Worm (Caenorhabditis elegans) whole organism, young adult: Measurements from ENCODE around the gene Y69H2.3.

Source experiments
- B0019.2 ChIP-seq: fragments of 200-800 bp; sonication (Bioruptor generic); conservative IDR thresholded peaks from 2 replicates; pipeline ENCODE4 v1.3.6; 2022; ENCODE audit warnings: missing genetic modification reagents, missing genetic modification characterization, missing compliant biosample characterization
- F10E7.11 ChIP-seq: sonication (generic microtip); optimal IDR thresholded peaks from 2 replicates; lab custom pipeline; 2017; ENCODE audit warnings: mild to moderate bottlenecking, missing genetic modification characterization, moderate library complexity, missing compliant biosample characterization
- F23B12.7 ChIP-seq: sonication (generic microtip); optimal IDR thresholded peaks from 2 replicates; lab custom pipeline; 2017; ENCODE audit warnings: missing genetic modification characterization, mild to moderate bottlenecking, missing compliant biosample characterization, antibody characterized with exemption, moderate library complexity; ENCODE audit not compliant: insufficient read depth
- F33H1.4 ChIP-seq: fragments of 200-800 bp; sonication (Bioruptor generic); IDR thresholded peaks from 2 replicates; pipeline ENCODE4 v1.3.6; 2022; ENCODE audit warnings: missing genetic modification reagents, missing genetic modification characterization, missing compliant biosample characterization
- F57C9.4 ChIP-seq: sonication (generic microtip); optimal IDR thresholded peaks from 2 replicates; lab custom pipeline; 2017; ENCODE audit warnings: mild to moderate bottlenecking, missing genetic modification characterization, missing compliant biosample characterization
- T07F8.4 ChIP-seq: sonication (generic microtip); optimal IDR thresholded peaks from 2 replicates; lab custom pipeline; 2016; ENCODE audit warnings: mild to moderate bottlenecking, missing genetic modification characterization, moderate library complexity, missing compliant biosample characterization
- Y79H2A.3 ChIP-seq: fragments of 200-800 bp; sonication (Bioruptor generic); conservative IDR thresholded peaks from 2 replicates; pipeline ENCODE4 v1.3.6; 2022; ENCODE audit warnings: missing genetic modification reagents, missing genetic modification characterization, missing compliant biosample characterization
- ZK185.1 ChIP-seq: sonication (generic microtip); optimal IDR thresholded peaks from 2 replicates; lab custom pipeline; 2016; ENCODE audit warnings: mild to moderate bottlenecking, missing genetic modification characterization, missing compliant biosample characterization; ENCODE audit not compliant: poor library complexity, severe bottlenecking
- attf-5 ChIP-seq: fragments of 200-800 bp; sonication (Bioruptor generic); optimal IDR thresholded peaks from 2 replicates; lab custom pipeline; 2018; ENCODE audit warnings: mild to moderate bottlenecking, missing genetic modification characterization, missing compliant biosample characterization
- cebp-1 ChIP-seq, 2 experiments: fragments of 200-800 bp in 1 of 2; sonication (Bioruptor generic) in 1 of 2; sonication (generic microtip) in 1 of 2; IDR thresholded peaks in 1 of 2; optimal IDR thresholded peaks in 1 of 2; 2 replicates each; pipeline versions ENCODE4 v1.3.6 to Lab custom; 2017 to 2022; ENCODE audit warnings: missing compliant biosample characterization in 2 of 2, missing genetic modification characterization in 2 of 2, mild to moderate bottlenecking in 1 of 2, missing genetic modification reagents in 1 of 2, moderate library complexity in 1 of 2
- ceh-91 ChIP-seq: fragments of 200-800 bp; sonication (Bioruptor generic); IDR thresholded peaks from 2 replicates; pipeline ENCODE4 v1.3.6; 2022; ENCODE audit warnings: missing genetic modification reagents, missing genetic modification characterization, missing compliant biosample characterization
- dox-1 ChIP-seq: fragments of 200-800 bp; sonication (Bioruptor generic); IDR thresholded peaks from 2 replicates; pipeline ENCODE4 v1.3.6; 2022; ENCODE audit warnings: missing genetic modification reagents, missing genetic modification characterization, missing compliant biosample characterization
- dpff-1 ChIP-seq: sonication (generic microtip); optimal IDR thresholded peaks from 2 replicates; lab custom pipeline; 2017; ENCODE audit warnings: mild to moderate bottlenecking, missing genetic modification characterization, missing compliant biosample characterization
- egl-44 ChIP-seq: fragments of 200-800 bp; sonication (Bioruptor generic); IDR thresholded peaks from 2 replicates; pipeline ENCODE4 v1.3.6; 2022; ENCODE audit warnings: missing genetic modification reagents, missing genetic modification characterization, missing compliant biosample characterization
- ekl-4 ChIP-seq: fragments of 200-800 bp; sonication (Bioruptor generic); IDR thresholded peaks from 2 replicates; pipeline ENCODE4 v1.3.6; 2022; ENCODE audit warnings: missing genetic modification reagents, missing genetic modification characterization, missing compliant biosample characterization
- hmg-1.2 ChIP-seq: fragments of 200-800 bp; sonication (Bioruptor generic); IDR thresholded peaks from 2 replicates; pipeline ENCODE4 v1.3.6; 2022; ENCODE audit warnings: missing genetic modification reagents, missing genetic modification characterization, missing compliant biosample characterization
- hmg-20 ChIP-seq: fragments of 200-800 bp; sonication (Bioruptor generic); IDR thresholded peaks from 2 replicates; pipeline ENCODE4 v1.3.6; 2022; ENCODE audit warnings: missing genetic modification reagents, missing genetic modification characterization, missing compliant biosample characterization
- let-607 ChIP-seq, 2 experiments: fragments of 200-800 bp in 1 of 2; sonication (Bioruptor generic) in 1 of 2; sonication (generic microtip) in 1 of 2; optimal IDR thresholded peaks; 2 replicates each; lab custom pipeline; 2016 to 2018; ENCODE audit warnings: mild to moderate bottlenecking in 2 of 2, missing compliant biosample characterization in 2 of 2, missing genetic modification characterization in 2 of 2, moderate library complexity in 2 of 2, missing genotype in 1 of 2
- lin-40 ChIP-seq: sonication (generic microtip); optimal IDR thresholded peaks from 2 replicates; lab custom pipeline; 2016; ENCODE audit warnings: missing genetic modification characterization, mild to moderate bottlenecking, missing compliant biosample characterization, missing genotype, missing genetic modification reagents
- nfya-2 ChIP-seq: fragments of 200-800 bp; sonication (Bioruptor generic); IDR thresholded peaks from 2 replicates; pipeline ENCODE4 v1.3.6; 2022; ENCODE audit warnings: missing genetic modification reagents, missing genetic modification characterization, missing compliant biosample characterization
- nfyb-1 ChIP-seq: fragments of 200-800 bp; sonication (Bioruptor generic); IDR thresholded peaks from 2 replicates; pipeline ENCODE4 v1.3.6; 2022; ENCODE audit warnings: missing genetic modification reagents, missing genetic modification characterization, missing compliant biosample characterization
- nhr-179 ChIP-seq: sonication (generic microtip); optimal IDR thresholded peaks from 2 replicates; lab custom pipeline; 2016; ENCODE audit warnings: mild to moderate bottlenecking, missing genetic modification characterization, missing compliant biosample characterization
- nhr-80 ChIP-seq: sonication (generic microtip); optimal IDR thresholded peaks from 2 replicates; lab custom pipeline; 2016; ENCODE audit warnings: missing genetic modification characterization, missing compliant biosample characterization
- rec-8 ChIP-seq, 2 experiments: sonication (generic microtip); optimal IDR thresholded peaks; 2 replicates each; lab custom pipeline; 2016; ENCODE audit warnings: mild to moderate bottlenecking in 2 of 2, missing genetic modification characterization in 2 of 2, missing genetic modification reagents in 2 of 2, missing genotype in 2 of 2, missing biosample characterization in 1 of 2, missing compliant biosample characterization in 1 of 2, moderate library complexity in 1 of 2
- snpc-1.1 ChIP-seq: sonication (generic microtip); optimal IDR thresholded peaks from 2 replicates; lab custom pipeline; 2017; ENCODE audit warnings: missing genetic modification characterization, mild to moderate bottlenecking, missing compliant biosample characterization, antibody characterized with exemption, moderate library complexity, missing genotype, missing genetic modification reagents; ENCODE audit not compliant: insufficient read depth
- snpc-4 ChIP-seq, 5 experiments: fragments of 150-350 bp in 1 of 5; sonication (generic microtip) in 4 of 5; optimal IDR thresholded peaks; 2 replicates each; lab custom pipeline; 2014 to 2018; ENCODE audit warnings: missing genetic modification characterization in 5 of 5, missing biosample characterization in 3 of 5, antibody characterized with exemption in 2 of 5, mild to moderate bottlenecking in 2 of 5, missing compliant biosample characterization in 2 of 5, missing genotype in 2 of 5, moderate library complexity in 2 of 5, missing genetic modification reagents in 1 of 5
- somi-1 ChIP-seq: fragments of 200-800 bp; sonication (Bioruptor generic); optimal IDR thresholded peaks from 2 replicates; lab custom pipeline; 2018; ENCODE audit warnings: mild to moderate bottlenecking, missing genetic modification characterization, missing compliant biosample characterization
- sptf-2 ChIP-seq: fragments of 200-800 bp; sonication (Bioruptor generic); optimal IDR thresholded peaks from 2 replicates; lab custom pipeline; 2018; ENCODE audit warnings: mild to moderate bottlenecking, missing genetic modification characterization, missing compliant biosample characterization
- tbp1 ChIP-seq: fragments of 200-800 bp; sonication (Bioruptor generic); optimal IDR thresholded peaks from 2 replicates; lab custom pipeline; 2018; ENCODE audit warnings: mild to moderate bottlenecking, missing genetic modification characterization, missing compliant biosample characterization
- tbx-9 ChIP-seq: sonication (generic microtip); optimal IDR thresholded peaks from 2 replicates; lab custom pipeline; 2016; ENCODE audit warnings: borderline replicate concordance, missing genetic modification characterization, inconsistent platforms, missing compliant biosample characterization
- ztf-18 ChIP-seq: sonication (generic microtip); optimal IDR thresholded peaks from 2 replicates; lab custom pipeline; 2016; ENCODE audit warnings: missing genotype, mild to moderate bottlenecking, missing genetic modification characterization, missing compliant biosample characterization

Gene Y69H2.3

ce11 chrV:18614498-18614897 lies 49.4 kb downstream of the Y69H2.3 start:
- no peak for TF ChIP-seq snpc-1.1 (tag; lab: Kevin White, UChicago)
- TF ChIP-seq B0019.2, result no peak
- TF ChIP-seq tbp1 (GFP tag; lab: Kevin White, UChicago), result peak; percentile 36
- TF ChIP-seq cebp-1 (GFP tag; IDR thresholded peaks at IDR 0.05; lab: Robert Waterston, UW), result no peak
- TF ChIP-seq cebp-1 (tag; optimal IDR thresholded peaks at IDR 0.05; lab: Kevin White, UChicago), result peak; percentile 56
- TF ChIP-seq dox-1 (GFP tag; lab: Robert Waterston, UW), result peak; percentile 56; the same call in 1 of the 2 replicates
- TF ChIP-seq snpc-4 (GFP tag; optimal IDR thresholded peaks at IDR 0.05; lab: Kevin White, UChicago), result no peak
- TF ChIP-seq snpc-4 (tag; optimal IDR thresholded peaks at IDR 0.05; lab: Kevin White, UChicago), result peak in 2 of 4 experiments; percentile 36 to 69
- peak; percentile 80 for TF ChIP-seq nhr-80
- TF ChIP-seq hmg-1.2 (GFP tag; lab: Robert Waterston, UW), result peak; percentile 95
- TF ChIP-seq nfyb-1 (GFP tag; lab: Robert Waterston, UW), result peak; percentile 49; the same call in 1 of the 2 replicates
- TF ChIP-seq Y79H2A.3 (GFP tag; lab: Robert Waterston, UW), result no peak
- no peak for TF ChIP-seq rec-8 (tag; optimal IDR thresholded peaks at IDR 0.05; lab: Kevin White, UChicago)
- TF ChIP-seq dpff-1 (tag; lab: Kevin White, UChicago), result no peak
- TF ChIP-seq F33H1.4 (GFP tag; lab: Robert Waterston, UW), result no peak
- TF ChIP-seq egl-44 (GFP tag; lab: Robert Waterston, UW), result no peak
- TF ChIP-seq lin-40 (tag; lab: Kevin White, UChicago), result peak; percentile 59
- no peak for TF ChIP-seq sptf-2
- TF ChIP-seq T07F8.4 (tag; lab: Kevin White, UChicago), result no peak
- no peak for TF ChIP-seq tbx-9 (tag; lab: Kevin White, UChicago)
- TF ChIP-seq let-607 (tag; optimal IDR thresholded peaks at IDR 0.05; lab: Kevin White, UChicago), result peak; percentile 66 to 73
- TF ChIP-seq F23B12.7 (tag; lab: Kevin White, UChicago), result no peak
- 0 out of 2 replicates have a peak, but pooled peaks have one; percentile 14 for TF ChIP-seq ekl-4 (GFP tag; lab: Robert Waterston, UW)
- no peak for TF ChIP-seq F10E7.11 (tag; lab: Kevin White, UChicago)
- no peak for TF ChIP-seq ceh-91 (GFP tag; lab: Robert Waterston, UW)
- peak; percentile 78 for TF ChIP-seq attf-5
- TF ChIP-seq ztf-18 (tag; lab: Kevin White, UChicago), result peak; percentile 42

DNA sequence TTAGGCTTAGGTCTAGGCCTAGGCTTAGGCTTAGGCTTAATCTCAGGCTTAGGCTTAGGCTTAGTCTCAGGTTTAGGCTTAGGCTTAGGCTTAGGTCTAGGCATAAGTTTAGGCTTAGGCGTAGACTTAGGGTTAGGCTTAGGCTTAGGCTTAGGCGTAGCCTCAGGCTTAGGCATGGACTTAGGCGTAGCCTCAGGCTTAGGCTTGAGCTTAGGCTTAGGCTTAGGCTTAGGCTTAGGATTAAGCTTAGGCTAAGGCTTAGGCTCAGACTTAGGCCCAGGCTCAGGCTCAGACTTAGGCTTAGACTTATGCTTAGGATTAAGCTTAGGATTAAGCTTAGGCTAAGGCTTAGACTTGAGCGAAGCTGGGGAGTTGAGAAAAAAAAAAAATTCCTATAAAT lies 50.8 kb downstream of the Y69H2.3 start:
- TF ChIP-seq attf-5, result no peak
- no peak for TF ChIP-seq nfya-2 (GFP tag; lab: Robert Waterston, UW)
- no peak for TF ChIP-seq nfyb-1 (GFP tag; lab: Robert Waterston, UW)
- no peak for TF ChIP-seq ZK185.1
- no peak for TF ChIP-seq nhr-179 (tag; lab: Kevin White, UChicago)
- no peak for TF ChIP-seq hmg-20 (GFP tag; lab: Robert Waterston, UW)
- no peak for TF ChIP-seq F57C9.4 (tag; lab: Kevin White, UChicago)
- TF ChIP-seq somi-1 (GFP tag; lab: Kevin White, UChicago), result no peak
- TF ChIP-seq tbx-9 (tag; lab: Kevin White, UChicago), result no peak
